Worm (Caenorhabditis elegans): ENCODE measurements around the gene nhr-138.
A peak's percentile ranks its signal among the peaks of the same experiment; 100 is the strongest.

Gene nhr-138

DNA sequence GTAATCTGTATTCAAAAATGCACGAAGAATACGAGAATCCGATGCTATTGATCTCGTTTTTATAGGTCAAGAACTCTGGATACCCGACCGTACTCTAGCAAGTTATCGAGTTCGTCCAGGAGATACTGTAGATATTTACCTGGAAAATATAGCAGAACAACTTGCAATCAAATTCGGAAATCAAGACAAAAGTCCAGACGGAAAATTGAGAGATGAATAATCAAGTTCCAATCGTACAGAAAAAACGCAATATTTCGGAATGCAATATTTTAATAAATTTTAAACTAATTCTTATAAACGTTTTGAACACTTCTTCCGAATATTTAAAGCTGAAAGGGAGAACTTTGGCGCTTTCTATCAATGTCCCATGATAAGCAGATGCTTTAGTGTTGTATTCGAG lies 13.9 kb downstream of the nhr-138 start:
- TF ChIP-seq lin-38 (GFP tag; IDR thresholded peaks at IDR 0.05) (peak; percentile 61), snpc-1.2 (GFP tag; IDR thresholded peaks at IDR 0.05) (peak; percentile 65; the same call in 1 of the 2 replicates), F44E2.7 (GFP tag; IDR thresholded peaks at IDR 0.05) (no peak), unc-130 (GFP tag; optimal IDR thresholded peaks at IDR 0.05) (peak; percentile 64), F49E8.2 (tag; optimal IDR thresholded peaks at IDR 0.05; ENCODE audit: borderline replicate concordance) (peak; percentile 28)

- peak; percentile 44 for TF ChIP-seq unc-130 (GFP tag; optimal IDR thresholded peaks at IDR 0.05)
Measured at ce11 chrIV:9740851-9741549, 15.9 kb downstream of the nhr-138 start, which contains the start of gene gln-6. Gene gln-6 (minus strand): TSS chrIV:9740901.

ce11 chrIV:9742883-9743282 lies 17.8 kb downstream of the nhr-138 start, which contains the start of gene C28D4.7:
Gene C28D4.7 (minus strand): TSS chrIV:9743147.
- TF ChIP-seq zag-1 (tag; optimal IDR thresholded peaks at IDR 0.05) (no peak), aha-1 (tag) (peak; percentile 96)

DNA sequence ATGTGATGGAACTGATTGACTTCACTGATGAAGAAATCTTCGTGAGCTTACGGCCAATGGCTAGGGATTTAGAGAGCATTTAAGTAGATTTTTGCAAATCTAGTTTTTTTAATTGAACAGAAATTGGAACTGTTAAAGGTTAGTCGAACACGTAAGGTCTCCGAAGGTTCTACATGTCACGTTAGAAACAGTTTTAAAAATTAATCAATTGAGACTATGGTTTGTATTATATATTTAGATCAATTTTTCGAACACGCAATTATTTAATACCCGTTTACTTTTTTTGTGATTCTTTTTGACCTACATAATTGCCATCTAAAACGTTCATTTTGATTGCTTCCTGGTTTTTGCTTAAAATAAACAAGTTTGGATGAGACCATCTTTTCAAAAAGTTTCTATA lies 19.9 kb downstream of the nhr-138 start, which contains the start of gene C28D4.4:
TSS of gene C28D4.4 (minus strand) at position 101 of the 400 bp plus-strand sequence.
- TF ChIP-seq nhr-42 (GFP tag; IDR thresholded peaks at IDR 0.05) (no peak), aha-1 (tag) (no peak), lim-7 (GFP tag; IDR thresholded peaks at IDR 0.05) (no peak), vab-7 (GFP tag; IDR thresholded peaks at IDR 0.05) (no peak), hlh-11 (tag; optimal IDR thresholded peaks at IDR 0.05) (no peak), lsy-2 (tag; optimal IDR thresholded peaks at IDR 0.05) (no peak), unc-62 (GFP tag; optimal IDR thresholded peaks at IDR 0.05 in 1 of 2) (no peak), unc-62 (tag; optimal IDR thresholded peaks at IDR 0.05) (no peak), F10B5.3 (tag; optimal IDR thresholded peaks at IDR 0.05) (no peak), snpc-1.2 (GFP tag; IDR thresholded peaks at IDR 0.05) (no peak), ceh-62 (tag; optimal IDR thresholded peaks at IDR 0.05) (no peak), hmg-1.1 (GFP tag; IDR thresholded peaks at IDR 0.05) (no peak), fkh-10 (GFP tag; optimal IDR thresholded peaks at IDR 0.05) (no peak), fos-1 (tag; optimal IDR thresholded peaks at IDR 0.05) (no peak), unc-39 (tag; optimal IDR thresholded peaks at IDR 0.05) (no peak), dve-1 (tag; optimal IDR thresholded peaks at IDR 0.05; ENCODE audit: insufficient read depth) (no peak)

DNA sequence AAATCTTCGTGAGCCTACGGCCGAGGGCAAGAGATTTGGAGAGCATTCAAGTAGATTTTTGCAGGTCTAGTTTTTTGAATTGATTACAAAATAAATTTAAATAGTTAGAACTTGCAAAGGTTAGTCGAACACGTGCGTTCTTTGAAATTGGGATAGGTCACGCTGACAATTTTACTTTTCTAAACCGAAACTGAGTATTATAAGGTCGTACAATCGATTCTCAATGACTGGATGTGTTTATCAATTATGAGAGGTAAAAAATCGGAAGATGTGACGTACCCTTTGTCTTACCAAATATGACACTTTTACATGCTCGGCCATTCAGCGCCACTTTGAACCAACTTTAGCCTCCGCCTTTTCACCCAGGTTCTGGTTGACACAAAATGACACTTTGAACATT lies 21.7 kb downstream of the nhr-138 start, which contains the start of gene C28D4.5:
TSS of gene C28D4.5 (minus strand) at position 101 of the 400 bp plus-strand sequence.
- TF ChIP-seq F26F4.8 (GFP tag; conservative IDR thresholded peaks at IDR 0.05) (no peak), daf-8 (GFP tag; IDR thresholded peaks at IDR 0.05) (no peak), nhr-77 (tag; optimal IDR thresholded peaks at IDR 0.05) (no peak), mep-1 (tag; optimal IDR thresholded peaks at IDR 0.05) (no peak), nhr-25 (tag; optimal IDR thresholded peaks at IDR 0.05; ENCODE audit: borderline replicate concordance, insufficient read depth) (no peak)

DNA sequence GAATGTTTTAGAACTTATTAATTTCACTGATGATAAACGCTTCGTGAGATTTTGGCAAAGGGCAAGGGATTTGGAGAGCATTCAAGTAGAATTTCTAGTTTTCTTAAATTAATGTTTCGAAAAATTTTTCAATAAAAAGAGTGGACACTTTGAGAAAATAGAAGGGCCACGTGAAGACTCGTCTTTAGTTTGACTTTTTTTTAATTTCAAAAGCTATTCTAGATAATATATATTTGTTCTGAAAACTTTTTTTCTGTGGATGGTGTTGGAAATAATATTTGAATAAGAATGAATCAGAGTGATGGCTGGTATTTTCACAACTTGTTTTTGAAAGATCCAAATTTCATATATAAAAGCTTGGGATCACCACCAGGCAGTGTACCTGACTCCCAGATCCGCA lies 23.3 kb downstream of the nhr-138 start, which contains the start of gene C28D4.8:
TSS of gene C28D4.8 (minus strand) at position 101 of the 400 bp plus-strand sequence.
- TF ChIP-seq nhr-6 (tag; optimal IDR thresholded peaks at IDR 0.05) = no peak
- no peak for TF ChIP-seq fos-1 (tag; optimal IDR thresholded peaks at IDR 0.05)
- TF ChIP-seq unc-130 (GFP tag; optimal IDR thresholded peaks at IDR 0.05) = no peak
- no peak for TF ChIP-seq dve-1 (tag; optimal IDR thresholded peaks at IDR 0.05; ENCODE audit: insufficient read depth)

DNA sequence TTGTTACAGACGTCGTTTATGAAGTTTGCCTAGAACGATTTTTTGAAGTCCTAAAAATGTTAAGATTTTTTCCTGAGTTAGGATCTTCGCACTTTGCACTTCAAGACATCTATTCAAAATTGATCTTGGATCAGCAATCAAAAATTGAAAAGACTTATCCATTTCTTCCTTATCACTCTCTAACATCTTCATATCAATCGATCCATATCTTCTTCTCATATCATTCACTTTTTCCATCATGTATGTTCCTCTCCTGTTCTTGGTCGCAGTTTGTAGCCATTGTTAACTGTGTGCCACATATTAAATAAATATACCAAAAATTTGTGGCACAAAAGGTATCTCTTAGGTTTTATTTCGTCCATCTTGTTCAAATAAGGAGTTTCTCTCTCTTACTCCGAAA lies 30.7 kb downstream of the nhr-138 start:
- peak; percentile 61 for TF ChIP-seq nhr-28 (tag; optimal IDR thresholded peaks at IDR 0.05)
- no peak for TF ChIP-seq mdt-29 (GFP tag; IDR thresholded peaks at IDR 0.05)

Data from whole organism, L4 larva.